Fruit fly (Drosophila melanogaster): Measurements from ENCODE around the gene CG33985.

The CG33985 gene

DNA sequence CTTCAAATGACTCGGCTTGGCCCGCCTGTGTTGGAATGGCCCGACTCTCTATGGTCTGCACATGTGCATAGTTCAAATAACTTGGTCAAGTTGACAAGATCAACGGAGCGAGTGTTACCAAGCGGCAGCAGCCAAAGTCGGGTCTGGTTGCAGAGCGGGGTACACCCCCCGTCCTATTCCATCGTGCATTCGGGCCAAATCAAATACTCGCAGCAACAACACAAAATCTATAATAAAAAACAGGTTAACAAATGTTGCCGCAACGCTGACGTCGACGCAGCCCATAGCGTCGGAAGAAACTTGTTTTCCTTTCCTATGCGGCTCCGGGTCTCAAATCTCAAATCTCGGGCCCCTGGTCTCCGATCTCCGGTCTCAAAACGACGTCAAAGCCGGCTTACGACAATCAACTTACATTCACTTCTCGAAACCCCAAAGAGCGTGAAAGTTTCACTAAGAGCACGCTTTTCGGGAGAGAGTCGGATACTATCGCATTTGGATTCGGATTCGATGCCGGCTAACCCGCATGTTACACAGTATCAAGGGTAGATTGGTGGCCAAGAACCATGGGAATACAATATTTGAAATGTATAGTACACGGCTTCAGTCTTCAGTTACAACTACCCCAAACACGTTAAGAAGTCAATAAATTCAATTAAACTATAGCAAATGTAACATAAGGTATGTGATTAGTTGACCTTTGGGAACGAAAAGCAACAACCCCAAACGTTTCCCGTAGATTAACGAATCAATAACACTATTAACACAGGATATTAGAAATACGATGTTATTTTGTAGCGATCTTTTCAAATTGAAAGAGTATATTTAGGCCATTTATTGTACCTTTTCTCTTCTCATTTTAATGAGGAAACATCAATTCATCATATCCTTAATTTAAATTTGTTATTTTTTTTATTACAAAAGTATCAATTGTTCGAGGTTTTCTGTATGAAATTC is 7.9 kb upstream of the CG33985 start:
- TF ChIP-seq h (optimal IDR thresholded peaks at IDR 0.05): no peak
- no peak for TF ChIP-seq psq (optimal IDR thresholded peaks at IDR 0.05)
- no peak for TF ChIP-seq Myc (optimal IDR thresholded peaks at IDR 0.05)
- no peak for TF ChIP-seq ttk (optimal IDR thresholded peaks at IDR 0.05)
- no peak for TF ChIP-seq insv (optimal IDR thresholded peaks at IDR 0.05)
- TF ChIP-seq Sin3A (optimal IDR thresholded peaks at IDR 0.05): no peak

dm6 chr3L:15533402-15534129 is 7.0 kb upstream of the CG33985 start:
- TF ChIP-seq insv (optimal IDR thresholded peaks at IDR 0.05) (no peak), psq (optimal IDR thresholded peaks at IDR 0.05) (no peak), ttk (optimal IDR thresholded peaks at IDR 0.05) (no peak), Sin3A (optimal IDR thresholded peaks at IDR 0.05) (no peak), Myc (optimal IDR thresholded peaks at IDR 0.05) (no peak), h (optimal IDR thresholded peaks at IDR 0.05) (no peak)

- TF ChIP-seq ttk (optimal IDR thresholded peaks at IDR 0.05) (no peak), Sin3A (optimal IDR thresholded peaks at IDR 0.05) (no peak), Myc (optimal IDR thresholded peaks at IDR 0.05) (no peak)
Measured at dm6 chr3L:15532368-15533030, 5.9 kb upstream of the CG33985 start.

dm6 chr3L:15531423-15532325 is 5.1 kb upstream of the CG33985 start, which contains the start of gene CG43248:
Gene CG43248, minus strand, starts transcription at chr3L:15531473.
- TF ChIP-seq insv (optimal IDR thresholded peaks at IDR 0.05) (no peak), Myc (optimal IDR thresholded peaks at IDR 0.05) (no peak), Sin3A (optimal IDR thresholded peaks at IDR 0.05) (no peak), psq (optimal IDR thresholded peaks at IDR 0.05) (no peak)

DNA sequence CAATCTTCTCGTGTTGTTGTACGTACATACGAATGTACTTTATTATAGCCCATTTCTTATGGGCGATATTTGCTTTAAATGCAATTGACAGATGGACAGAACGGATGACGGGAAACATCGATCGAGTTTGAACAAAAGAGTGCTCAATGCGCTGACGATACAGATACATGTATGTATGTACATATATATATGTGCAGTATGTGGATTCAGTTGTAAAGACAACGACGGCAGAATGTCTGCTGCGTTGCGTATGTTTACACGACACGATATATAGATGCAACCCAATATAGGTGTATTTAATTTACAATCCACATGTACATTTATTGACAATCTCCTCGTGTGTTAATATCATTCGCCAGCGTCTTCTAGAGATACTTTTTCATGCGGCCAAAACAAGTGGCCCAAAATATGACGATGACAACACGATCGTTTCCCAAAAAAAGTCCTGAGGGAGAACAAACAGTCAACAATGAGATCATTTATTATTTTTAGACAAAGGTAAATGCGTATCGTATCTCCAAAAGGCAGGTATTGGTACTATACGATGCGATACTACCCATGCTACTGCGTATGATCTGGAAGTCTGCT is 4.1 kb upstream of the CG33985 start:
- no peak for TF ChIP-seq ttk (optimal IDR thresholded peaks at IDR 0.05)
- no peak for TF ChIP-seq h (optimal IDR thresholded peaks at IDR 0.05)
- no peak for TF ChIP-seq Sin3A (optimal IDR thresholded peaks at IDR 0.05)
- TF ChIP-seq psq (optimal IDR thresholded peaks at IDR 0.05): no peak
- TF ChIP-seq insv (optimal IDR thresholded peaks at IDR 0.05): no peak
- no peak for TF ChIP-seq Myc (optimal IDR thresholded peaks at IDR 0.05)

dm6 chr3L:15530071-15530470 is 3.5 kb upstream of the CG33985 start:
- TF ChIP-seq h (optimal IDR thresholded peaks at IDR 0.05) (no peak), insv (optimal IDR thresholded peaks at IDR 0.05) (no peak), Sin3A (optimal IDR thresholded peaks at IDR 0.05) (no peak), ttk (optimal IDR thresholded peaks at IDR 0.05) (no peak), psq (optimal IDR thresholded peaks at IDR 0.05) (no peak)

DNA sequence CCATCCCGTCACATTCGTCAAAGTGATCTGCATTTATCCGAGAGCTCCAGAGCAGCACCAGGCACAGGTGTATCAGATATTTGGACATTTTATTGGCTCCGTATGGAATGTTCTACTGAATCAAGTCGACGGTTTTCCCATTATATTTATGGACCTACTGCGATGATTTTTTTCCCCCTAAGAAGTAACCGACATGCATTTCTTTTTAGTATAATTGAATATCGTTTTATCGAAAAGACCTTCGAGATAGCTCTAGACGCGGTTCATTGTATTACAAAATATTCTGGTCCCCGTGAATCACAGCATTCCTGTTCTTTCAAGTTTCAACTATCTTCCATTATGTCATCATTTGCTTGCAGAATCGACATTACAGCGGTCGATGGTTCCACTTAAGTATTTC is 2.5 kb upstream of the CG33985 start, which contains the start of gene obst-H:
Gene obst-H, minus strand, starts transcription at position 101 of the 400 bp plus-strand sequence.
- TF ChIP-seq psq (optimal IDR thresholded peaks at IDR 0.05) (no peak), insv (optimal IDR thresholded peaks at IDR 0.05) (no peak), h (optimal IDR thresholded peaks at IDR 0.05) (no peak), ttk (optimal IDR thresholded peaks at IDR 0.05) (no peak)

DNA sequence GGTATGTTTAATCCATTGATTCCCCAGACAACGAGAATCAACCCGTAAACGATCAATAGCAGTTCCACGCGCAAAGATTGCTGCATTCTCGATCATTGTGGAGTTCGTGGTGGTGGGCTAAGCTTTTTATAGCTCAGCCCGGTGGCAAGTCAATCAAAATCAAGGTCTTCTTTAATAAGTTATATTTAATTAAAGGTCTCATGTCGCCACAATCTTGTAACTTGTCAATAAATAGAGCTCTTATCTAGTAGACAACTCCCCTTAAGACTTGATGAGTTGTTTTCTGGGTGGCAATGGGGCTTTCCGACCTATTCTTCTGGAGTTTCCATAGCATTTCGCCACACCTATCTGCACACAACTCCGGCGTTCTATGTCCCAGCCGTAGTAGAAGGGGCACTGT is 1.5 kb upstream of the CG33985 start, which contains the start of gene CG42728:
Gene CG42728, minus strand, starts transcription at position 101 of the 400 bp plus-strand sequence.
- TF ChIP-seq h (optimal IDR thresholded peaks at IDR 0.05) (no peak), ttk (optimal IDR thresholded peaks at IDR 0.05) (no peak), psq (optimal IDR thresholded peaks at IDR 0.05) (no peak), Myc (optimal IDR thresholded peaks at IDR 0.05) (no peak), insv (optimal IDR thresholded peaks at IDR 0.05) (no peak), Sin3A (optimal IDR thresholded peaks at IDR 0.05) (no peak)

dm6 chr3L:15527416-15527815 is 804 bp upstream of the CG33985 start, which contains the start of gene CG42729:
Gene CG42729, minus strand, starts transcription at chr3L:15527516.
- TF ChIP-seq psq (optimal IDR thresholded peaks at IDR 0.05) (no peak), Sin3A (optimal IDR thresholded peaks at IDR 0.05) (no peak), h (optimal IDR thresholded peaks at IDR 0.05) (no peak), Myc (optimal IDR thresholded peaks at IDR 0.05) (no peak), insv (optimal IDR thresholded peaks at IDR 0.05) (no peak), ttk (optimal IDR thresholded peaks at IDR 0.05) (no peak)

dm6 chr3L:15525153-15525552 is 1.5 kb downstream of the CG33985 start, which contains the start of gene CG33986:
Gene CG33986, minus strand, starts transcription at chr3L:15525253.
- no peak for TF ChIP-seq psq (optimal IDR thresholded peaks at IDR 0.05)
- TF ChIP-seq Myc (optimal IDR thresholded peaks at IDR 0.05): no peak
